Worm (Caenorhabditis elegans) whole organism, L1 larva: ENCODE data around the gene M28.9.

Source experiments
- C16A3.4 ChIP-seq: fragments of 150-350 bp; optimal IDR thresholded peaks from 2 replicates; lab custom pipeline; 2014; ENCODE audit warnings: missing biosample characterization, missing genetic modification characterization
- C34B4.2 ChIP-seq: sonication (generic microtip); optimal IDR thresholded peaks from 2 replicates; lab custom pipeline; 2017; ENCODE audit warnings: mild to moderate bottlenecking, missing genetic modification characterization, missing compliant biosample characterization
- alr-1 ChIP-seq: fragments of 200-800 bp; sonication (Bioruptor generic); optimal IDR thresholded peaks from 2 replicates; lab custom pipeline; 2018; ENCODE audit warnings: borderline replicate concordance, mild to moderate bottlenecking, missing genetic modification characterization, missing compliant biosample characterization
- blmp-1 ChIP-seq: fragments of 150-350 bp; optimal IDR thresholded peaks from 2 replicates; lab custom pipeline; 2014; ENCODE audit warnings: missing biosample characterization, missing genetic modification characterization
- ceh-82 ChIP-seq, 3 experiments: fragments of 150-350 bp in 1 of 3; sonication (generic microtip) in 2 of 3; optimal IDR thresholded peaks; 2 replicates each; lab custom pipeline; 2014 to 2017; ENCODE audit warnings: missing biosample characterization in 3 of 3, missing genetic modification characterization in 3 of 3
- dpl-1 ChIP-seq, 3 experiments: fragments of 150-350 bp in 2 of 3; sonication (generic microtip) in 1 of 3; optimal IDR thresholded peaks; 2 replicates each; lab custom pipeline; 2014 to 2017; ENCODE audit warnings: missing biosample characterization in 3 of 3, missing genetic modification characterization in 3 of 3, missing genetic modification reagents in 3 of 3
- efl-1 ChIP-seq, 4 experiments: fragments of 150-350 bp; optimal IDR thresholded peaks in 3 of 4; peaks in 1 of 4; 1 replicate in 1 of 4; 2 replicates in 3 of 4; lab custom pipeline; 2014; ENCODE audit warnings: missing biosample characterization in 2 of 4, missing genetic modification characterization in 2 of 4, missing genetic modification reagents in 2 of 4
- elt-2 ChIP-seq: sonication (generic microtip); optimal IDR thresholded peaks from 2 replicates; lab custom pipeline; 2016; ENCODE audit warnings: missing genetic modification characterization, mild to moderate bottlenecking, inconsistent platforms, missing compliant biosample characterization, missing genetic modification reagents
- ets-5 ChIP-seq: fragments of 200-800 bp; sonication (Bioruptor generic); IDR thresholded peaks from 2 replicates; pipeline ENCODE4 v1.3.6; 2022; ENCODE audit warnings: missing genetic modification characterization, missing compliant biosample characterization
- fkh-4 ChIP-seq: sonication (generic microtip); optimal IDR thresholded peaks from 2 replicates; lab custom pipeline; 2016; ENCODE audit warnings: missing compliant biosample characterization, missing genetic modification characterization, borderline replicate concordance
- fkh-8 ChIP-seq: sonication (generic microtip); optimal IDR thresholded peaks from 2 replicates; lab custom pipeline; 2016; ENCODE audit warnings: mild to moderate bottlenecking, missing genetic modification characterization, missing compliant biosample characterization
- grh-1 ChIP-seq: fragments of 200-800 bp; sonication (Bioruptor generic); IDR thresholded peaks from 2 replicates; pipeline ENCODE4 v1.3.6; 2022; ENCODE audit warnings: missing genetic modification reagents, missing genetic modification characterization, missing compliant biosample characterization
- isw-1 ChIP-seq: fragments of 200-800 bp; sonication (Bioruptor generic); IDR thresholded peaks from 2 replicates; pipeline ENCODE4 v1.3.6; 2022; ENCODE audit warnings: missing genetic modification characterization, missing compliant biosample characterization
- lin-13 ChIP-seq: fragments of 150-350 bp; optimal IDR thresholded peaks from 2 replicates; lab custom pipeline; 2014; ENCODE audit warnings: missing biosample characterization, missing genetic modification reagents, missing genetic modification characterization
- lin-35 ChIP-seq, 2 experiments: fragments of 150-350 bp; optimal IDR thresholded peaks; 2 replicates each; lab custom pipeline; 2014; ENCODE audit warnings: missing biosample characterization in 2 of 2, missing genetic modification characterization in 2 of 2, missing genetic modification reagents in 2 of 2
- lsy-2 ChIP-seq, 2 experiments: fragments of 150-350 bp; optimal IDR thresholded peaks; 2 replicates each; lab custom pipeline; 2014; ENCODE audit warnings: missing biosample characterization in 2 of 2, missing genetic modification characterization in 2 of 2
- mep-1 ChIP-seq: fragments of 150-350 bp; optimal IDR thresholded peaks from 2 replicates; lab custom pipeline; 2014; ENCODE audit warnings: missing biosample characterization, missing genetic modification characterization
- nhr-19 ChIP-seq: fragments of 200-800 bp; sonication (Bioruptor generic); conservative IDR thresholded peaks from 2 replicates; pipeline ENCODE4 v1.3.6; 2022; ENCODE audit warnings: missing genetic modification characterization, missing compliant biosample characterization
- nhr-20 ChIP-seq: sonication (generic microtip); optimal IDR thresholded peaks from 2 replicates; lab custom pipeline; 2016; ENCODE audit warnings: mild to moderate bottlenecking, missing genetic modification characterization, missing compliant biosample characterization
- nhr-85 ChIP-seq: sonication (generic microtip); peaks from one replicate; lab custom pipeline; 2016; ENCODE audit warnings: missing genetic modification characterization, inconsistent platforms, missing compliant biosample characterization
- nhr-90 ChIP-seq: sonication (generic microtip); optimal IDR thresholded peaks from 2 replicates; lab custom pipeline; 2016; ENCODE audit warnings: mild to moderate bottlenecking, missing genetic modification characterization, missing compliant biosample characterization; ENCODE audit not compliant: poor library complexity
- pag-3 ChIP-seq: sonication (generic microtip); optimal IDR thresholded peaks from 2 replicates; lab custom pipeline; 2017; ENCODE audit warnings: missing genetic modification characterization, mild to moderate bottlenecking, missing compliant biosample characterization, antibody characterized with exemption, borderline replicate concordance; ENCODE audit not compliant: insufficient read depth
- snu-23 ChIP-seq: sonication (generic microtip); optimal IDR thresholded peaks from 2 replicates; lab custom pipeline; 2016; ENCODE audit warnings: missing genetic modification characterization, missing compliant biosample characterization
- sox-4 ChIP-seq: sonication (generic microtip); optimal IDR thresholded peaks from 2 replicates; lab custom pipeline; 2016; ENCODE audit warnings: missing genetic modification characterization, missing compliant biosample characterization
- sup-37 ChIP-seq: fragments of 200-800 bp; sonication (Bioruptor generic); optimal IDR thresholded peaks from 2 replicates; lab custom pipeline; 2018; ENCODE audit warnings: mild to moderate bottlenecking, missing genetic modification characterization, missing compliant biosample characterization
- unc-130 ChIP-seq: fragments of 150-350 bp; optimal IDR thresholded peaks from 2 replicates; lab custom pipeline; 2017; ENCODE audit warnings: missing biosample characterization, missing genetic modification characterization, inconsistent platforms
- unc-30 ChIP-seq: sonication (generic microtip); optimal IDR thresholded peaks from 2 replicates; lab custom pipeline; 2017; ENCODE audit warnings: missing biosample characterization, missing genetic modification characterization
- unc-98 ChIP-seq: fragments of 200-800 bp; sonication (Bioruptor generic); IDR thresholded peaks from 2 replicates; pipeline ENCODE4 v1.3.6; 2022; ENCODE audit warnings: missing genetic modification characterization, missing compliant biosample characterization

The M28.9 gene

ce11 chrII:10659585-10659984 lies 20.4 kb downstream of the M28.9 start:
- no peak for TF ChIP-seq efl-1 (optimal IDR thresholded peaks at IDR 0.05; lab: Kevin White, UChicago)
- TF ChIP-seq efl-1 (GFP tag; optimal IDR thresholded peaks at IDR 0.05 in 1 of 2; lab: Kevin White, UChicago), result peak in 1 of 2 experiments; percentile 51
- TF ChIP-seq pag-3 (tag; lab: Kevin White, UChicago), result no peak

- TF ChIP-seq nhr-85 (tag; lab: Kevin White, UChicago) (peak; percentile 10), sox-4 (tag; lab: Kevin White, UChicago) (no peak)
Observed at ce11 chrII:10660892-10661291, 21.7 kb downstream of the M28.9 start, which contains the start of gene marc-2. Gene marc-2, minus strand, starts transcription at chrII:10660992.

- TF ChIP-seq elt-2 (no peak), unc-30 (tag; lab: Kevin White, UChicago) (no peak), fkh-8 (tag; lab: Kevin White, UChicago) (no peak), sox-4 (tag; lab: Kevin White, UChicago) (no peak), unc-130 (no peak), snu-23 (no peak), blmp-1 (peak; percentile 14), lin-13 (GFP tag; lab: Kevin White, UChicago) (no peak), alr-1 (tag; lab: Kevin White, UChicago) (no peak), fkh-4 (tag; lab: Kevin White, UChicago) (no peak), unc-98 (no peak), ets-5 (GFP tag; lab: Robert Waterston, UW) (0 out of 2 replicates have a peak, but pooled peaks have one; percentile 67), isw-1 (GFP tag; lab: Robert Waterston, UW) (no peak)
Observed at ce11 chrII:10661448-10662064, 22.3 kb downstream of the M28.9 start.

ce11 chrII:10662279-10662678 lies 23.1 kb downstream of the M28.9 start:
- no peak for TF ChIP-seq unc-98
- TF ChIP-seq C34B4.2 (tag; lab: Kevin White, UChicago), result no peak
- no peak for TF ChIP-seq ceh-82 (tag; optimal IDR thresholded peaks at IDR 0.05; lab: Kevin White, UChicago)
- TF ChIP-seq efl-1 (optimal IDR thresholded peaks at IDR 0.05; lab: Kevin White, UChicago), result no peak
- TF ChIP-seq efl-1 (GFP tag; optimal IDR thresholded peaks at IDR 0.05 in 1 of 2; lab: Kevin White, UChicago), result peak in 1 of 2 experiments; percentile 75
- TF ChIP-seq, all 84 proteins: peak for 1

ce11 chrII:10662698-10663097 lies 23.5 kb downstream of the M28.9 start, which contains the start of gene D2089.8:
Gene D2089.8, minus strand, starts transcription at chrII:10662781.
- TF ChIP-seq blmp-1 (peak; percentile 17), alr-1 (tag; lab: Kevin White, UChicago) (no peak), C16A3.4 (tag; lab: Kevin White, UChicago) (peak; percentile 12), sup-37 (GFP tag; lab: Kevin White, UChicago) (no peak), efl-1 (optimal IDR thresholded peaks at IDR 0.05; lab: Kevin White, UChicago) (peak in 1 of 2 experiments; percentile 21), efl-1 (GFP tag; optimal IDR thresholded peaks at IDR 0.05 in 1 of 2; lab: Kevin White, UChicago) (peak; percentile 19 to 39), dpl-1 (GFP tag; optimal IDR thresholded peaks at IDR 0.05; lab: Kevin White, UChicago) (peak in 2 of 3 experiments; percentile 9 to 55), pag-3 (tag; lab: Kevin White, UChicago) (no peak), sox-4 (tag; lab: Kevin White, UChicago) (no peak), unc-30 (tag; lab: Kevin White, UChicago) (no peak), C34B4.2 (tag; lab: Kevin White, UChicago) (no peak), nhr-90 (tag; lab: Kevin White, UChicago) (no peak), ceh-82 (tag; optimal IDR thresholded peaks at IDR 0.05; lab: Kevin White, UChicago) (no peak), lin-35 (GFP tag; optimal IDR thresholded peaks at IDR 0.05; lab: Kevin White, UChicago) (peak in 1 of 2 experiments; percentile 43), nhr-20 (no peak), fkh-8 (tag; lab: Kevin White, UChicago) (no peak), nhr-19 (GFP tag; lab: Robert Waterston, UW) (no peak), grh-1 (GFP tag; lab: Robert Waterston, UW) (no peak), mep-1 (peak; percentile 38), nhr-85 (tag; lab: Kevin White, UChicago) (no peak), lsy-2 (tag; optimal IDR thresholded peaks at IDR 0.05; lab: Kevin White, UChicago) (peak in 1 of 2 experiments; percentile 48)
